Worm (Caenorhabditis elegans) whole organism, L2 larva: Measurements from ENCODE around the gene samp-1.

ENCODE experiments used
- C34F6.9 ChIP-seq: fragments of 150-350 bp; optimal IDR thresholded peaks from 2 replicates; lab custom pipeline; 2014; ENCODE audit warnings: missing biosample characterization, missing genetic modification characterization
- Y55F3AM.14 ChIP-seq: fragments of 200-800 bp; sonication (Bioruptor generic); optimal IDR thresholded peaks from 2 replicates; lab custom pipeline; 2018; ENCODE audit warnings: mild to moderate bottlenecking, missing genetic modification characterization, missing compliant biosample characterization
- ZK546.5 ChIP-seq: sonication (generic microtip); optimal IDR thresholded peaks from 2 replicates; lab custom pipeline; 2017; ENCODE audit warnings: missing biosample characterization, missing genetic modification characterization
- alr-1 ChIP-seq: fragments of 150-350 bp; optimal IDR thresholded peaks from 2 replicates; lab custom pipeline; 2014; ENCODE audit warnings: missing biosample characterization, missing genetic modification characterization
- ama-1 ChIP-seq: fragments of 150-350 bp; optimal IDR thresholded peaks from 2 replicates; lab custom pipeline; 2018; ENCODE audit warnings: inconsistent platforms
- blmp-1 ChIP-seq: sonication (generic microtip); optimal IDR thresholded peaks from 2 replicates; lab custom pipeline; 2017; ENCODE audit warnings: missing genetic modification characterization, mild to moderate bottlenecking, missing compliant biosample characterization, antibody characterized with exemption, moderate library complexity; ENCODE audit not compliant: insufficient read depth
- ceh-16 ChIP-seq: fragments of 150-350 bp; optimal IDR thresholded peaks from 2 replicates; lab custom pipeline; 2014; ENCODE audit warnings: missing biosample characterization, missing genetic modification characterization
- ceh-82 ChIP-seq: fragments of 150-350 bp; optimal IDR thresholded peaks from 2 replicates; lab custom pipeline; 2014; ENCODE audit warnings: missing biosample characterization, missing genetic modification characterization
- dmd-4 ChIP-seq: sonication (generic microtip); optimal IDR thresholded peaks from 2 replicates; lab custom pipeline; 2017; ENCODE audit warnings: missing biosample characterization, missing genetic modification characterization
- elt-1 ChIP-seq: fragments of 150-350 bp; optimal IDR thresholded peaks from 2 replicates; lab custom pipeline; 2014; ENCODE audit warnings: missing biosample characterization, missing genetic modification characterization
- fos-1 ChIP-seq: fragments of 150-350 bp; optimal IDR thresholded peaks from 2 replicates; lab custom pipeline; 2014; ENCODE audit warnings: missing biosample characterization, missing genetic modification characterization
- lin-13 ChIP-seq: fragments of 150-350 bp; optimal IDR thresholded peaks from 2 replicates; lab custom pipeline; 2014; ENCODE audit warnings: missing biosample characterization, missing genetic modification reagents, missing genetic modification characterization
- lin-39 ChIP-seq: fragments of 150-350 bp; optimal IDR thresholded peaks from 2 replicates; lab custom pipeline; 2014; ENCODE audit warnings: missing biosample characterization, missing genetic modification reagents, missing genetic modification characterization
- lsy-2 ChIP-seq, 2 experiments: fragments of 150-350 bp in 1 of 2; sonication (generic microtip) in 1 of 2; optimal IDR thresholded peaks; 2 replicates each; lab custom pipeline; 2014 to 2017; ENCODE audit warnings: missing biosample characterization in 2 of 2, missing genetic modification characterization in 2 of 2
- mbf-1 ChIP-seq: sonication (generic microtip); optimal IDR thresholded peaks from 2 replicates; lab custom pipeline; 2017; ENCODE audit warnings: missing biosample characterization, missing genetic modification characterization
- mdl-1 ChIP-seq, 2 experiments: fragments of 150-350 bp in 1 of 2; sonication (generic microtip) in 1 of 2; optimal IDR thresholded peaks; 2 replicates each; lab custom pipeline; 2017; ENCODE audit warnings: missing biosample characterization in 2 of 2, missing genetic modification characterization in 2 of 2
- nhr-10 ChIP-seq: sonication (generic microtip); optimal IDR thresholded peaks from 2 replicates; lab custom pipeline; 2017; ENCODE audit warnings: missing biosample characterization, missing genetic modification characterization
- nhr-11 ChIP-seq: fragments of 150-350 bp; optimal IDR thresholded peaks from 2 replicates; lab custom pipeline; 2014; ENCODE audit warnings: missing biosample characterization, missing genetic modification characterization
- nhr-12 ChIP-seq: fragments of 150-350 bp; optimal IDR thresholded peaks from 2 replicates; lab custom pipeline; 2014; ENCODE audit warnings: missing biosample characterization, missing genetic modification characterization
- nhr-129 ChIP-seq: fragments of 150-350 bp; optimal IDR thresholded peaks from 2 replicates; lab custom pipeline; 2014; ENCODE audit warnings: missing biosample characterization, missing genetic modification characterization
- nhr-21 ChIP-seq: fragments of 150-350 bp; optimal IDR thresholded peaks from 2 replicates; lab custom pipeline; 2014; ENCODE audit warnings: missing biosample characterization, missing genetic modification characterization
- nhr-237 ChIP-seq: fragments of 150-350 bp; optimal IDR thresholded peaks from 2 replicates; lab custom pipeline; 2014; ENCODE audit warnings: missing biosample characterization, missing genetic modification characterization
- nhr-25 ChIP-seq: fragments of 150-350 bp; sonication (generic microtip); optimal IDR thresholded peaks from 3 replicates; lab custom pipeline; 2014; ENCODE audit warnings: missing biosample characterization, missing genetic modification characterization
- nhr-6 ChIP-seq: fragments of 150-350 bp; optimal IDR thresholded peaks from 2 replicates; lab custom pipeline; 2014; ENCODE audit warnings: missing biosample characterization, missing genetic modification characterization
- peb-1 ChIP-seq: fragments of 150-350 bp; optimal IDR thresholded peaks from 2 replicates; lab custom pipeline; 2014; ENCODE audit warnings: missing biosample characterization, missing genetic modification characterization
- unc-39 ChIP-seq: fragments of 150-350 bp; optimal IDR thresholded peaks from 2 replicates; lab custom pipeline; 2014; ENCODE audit warnings: missing biosample characterization, missing genetic modification characterization
- unc-55 ChIP-seq: fragments of 150-350 bp; sonication (generic microtip); optimal IDR thresholded peaks from 3 replicates; lab custom pipeline; 2014; ENCODE audit warnings: missing biosample characterization, missing genetic modification reagents, missing genetic modification characterization
- zag-1 ChIP-seq: fragments of 150-350 bp; optimal IDR thresholded peaks from 2 replicates; lab custom pipeline; 2014; ENCODE audit warnings: missing biosample characterization, missing genetic modification characterization
- ztf-4 ChIP-seq: fragments of 150-350 bp; optimal IDR thresholded peaks from 2 replicates; lab custom pipeline; 2014; ENCODE audit warnings: missing biosample characterization, missing genetic modification characterization

samp-1 gene

DNA sequence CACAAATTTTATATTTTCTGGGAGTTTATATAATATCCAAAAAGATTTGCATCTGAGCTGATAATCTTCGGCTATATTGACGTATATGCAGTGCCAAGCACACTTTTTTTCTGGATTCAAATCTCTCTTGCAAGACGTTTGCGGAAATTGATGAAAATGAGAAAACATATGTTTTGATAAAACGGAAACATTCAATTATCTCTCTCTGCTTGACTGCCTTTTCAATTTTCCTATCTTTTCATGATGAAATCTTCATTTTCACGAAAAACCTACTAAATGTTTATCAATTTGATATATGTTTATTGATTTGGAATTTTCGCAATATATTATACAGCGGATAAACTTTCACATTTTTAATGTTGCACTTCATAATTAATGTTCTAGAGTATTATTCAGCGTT, 5.3 kb downstream of the samp-1 start:
- TF ChIP-seq alr-1 (tag; lab: Kevin White, UChicago) (no peak), lsy-2 (tag; optimal IDR thresholded peaks at IDR 0.05; lab: Kevin White, UChicago) (peak in 1 of 2 experiments; percentile 5), ZK546.5 (tag; lab: Kevin White, UChicago) (no peak), C34F6.9 (tag; lab: Kevin White, UChicago) (no peak), nhr-129 (tag; lab: Kevin White, UChicago) (peak; percentile 15), blmp-1 (tag; lab: Kevin White, UChicago) (peak; percentile 10)

DNA sequence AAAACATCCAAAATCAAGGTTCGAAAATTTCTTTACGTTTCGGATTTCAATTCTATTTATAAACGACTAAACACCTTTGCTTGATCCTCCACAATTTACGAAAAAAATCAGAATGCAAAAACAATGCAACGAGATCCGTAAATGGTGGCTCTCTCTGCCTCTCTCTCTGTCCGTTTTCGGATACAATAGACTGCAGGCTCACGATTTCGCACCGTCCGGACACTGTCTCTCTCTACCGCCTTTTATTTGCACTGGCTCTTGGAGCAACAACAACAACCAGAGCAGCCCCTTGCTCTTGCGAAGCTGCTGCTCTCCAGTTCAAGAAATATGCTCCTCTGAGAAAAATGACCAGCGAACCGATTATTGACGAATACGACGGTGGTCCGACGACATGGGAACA, 9.5 kb downstream of the samp-1 start, which contains the start of gene T24F1.7:
Gene T24F1.7, plus strand, starts transcription at position 301 of the 400 bp plus-strand sequence.
- TF ChIP-seq ztf-4 (tag; lab: Kevin White, UChicago) (no peak), ceh-82 (tag; lab: Kevin White, UChicago) (no peak), unc-55 (no peak), peb-1 (tag; lab: Kevin White, UChicago) (no peak), lsy-2 (tag; optimal IDR thresholded peaks at IDR 0.05; lab: Kevin White, UChicago) (no peak), nhr-11 (no peak), ama-1 (no peak), mbf-1 (tag; lab: Kevin White, UChicago) (no peak), nhr-21 (no peak), elt-1 (tag; lab: Kevin White, UChicago) (no peak), mdl-1 (tag; optimal IDR thresholded peaks at IDR 0.05; lab: Kevin White, UChicago) (no peak), fos-1 (tag; lab: Kevin White, UChicago) (no peak), Y55F3AM.14 (GFP tag; lab: Kevin White, UChicago) (no peak), lin-13 (GFP tag; lab: Kevin White, UChicago) (no peak), nhr-12 (tag; lab: Kevin White, UChicago) (no peak), lin-39 (tag; lab: Kevin White, UChicago) (no peak), zag-1 (tag; lab: Kevin White, UChicago) (no peak), nhr-6 (no peak), dmd-4 (tag; lab: Kevin White, UChicago) (no peak), nhr-10 (tag; lab: Kevin White, UChicago) (no peak)

DNA sequence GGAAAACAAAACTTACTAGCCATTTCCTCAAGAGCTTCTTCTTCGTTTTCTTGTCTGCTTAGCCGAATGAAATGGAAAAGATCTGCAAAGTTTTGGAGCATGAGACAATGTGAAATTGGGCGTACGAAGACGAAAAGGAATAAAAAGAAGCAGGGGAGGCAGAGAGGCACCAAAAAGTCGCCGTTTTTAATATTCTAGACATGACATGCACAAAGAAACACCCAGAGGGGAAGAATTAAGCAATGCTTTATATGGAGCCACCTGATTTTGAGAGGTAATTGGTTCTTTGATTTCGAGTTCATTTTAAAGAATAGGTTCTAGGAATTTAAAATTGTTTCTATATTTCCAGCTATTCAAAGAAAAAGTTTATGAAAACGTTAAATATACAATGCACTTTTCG, 11.5 kb downstream of the samp-1 start, which contains the start of gene T24F1.4:
Gene T24F1.4, minus strand, starts transcription at position 101 of the 400 bp plus-strand sequence.
- TF ChIP-seq nhr-25 (tag; lab: Kevin White, UChicago), result no peak
- no peak for TF ChIP-seq fos-1 (tag; lab: Kevin White, UChicago)
- no peak for TF ChIP-seq unc-39 (tag; lab: Kevin White, UChicago)

DNA sequence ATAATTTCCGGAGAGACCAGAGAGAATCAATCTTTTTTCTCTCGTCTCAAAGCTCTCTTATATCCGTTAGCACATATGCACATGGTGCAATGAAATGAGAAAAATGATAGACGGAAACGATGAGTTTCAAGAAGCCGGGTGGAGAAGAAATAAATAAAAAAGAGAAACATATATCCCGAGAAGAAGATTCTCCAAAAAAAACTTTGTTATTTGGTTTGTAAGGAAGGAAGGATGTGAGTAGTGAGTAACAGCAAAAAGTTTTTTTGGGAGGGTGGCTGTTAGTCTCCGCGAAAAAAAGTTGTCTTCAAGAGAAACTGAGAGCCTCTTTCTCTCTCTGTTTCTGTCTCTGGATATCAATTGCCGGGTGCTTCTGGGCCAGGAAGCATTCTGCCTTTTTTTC, 14.0 kb downstream of the samp-1 start:
- TF ChIP-seq unc-55 (peak; percentile 28), nhr-129 (tag; lab: Kevin White, UChicago) (peak; percentile 12), ceh-16 (tag; lab: Kevin White, UChicago) (no peak), C34F6.9 (tag; lab: Kevin White, UChicago) (peak; percentile 27), mdl-1 (tag; optimal IDR thresholded peaks at IDR 0.05; lab: Kevin White, UChicago) (peak in 1 of 2 experiments; percentile 28)

DNA sequence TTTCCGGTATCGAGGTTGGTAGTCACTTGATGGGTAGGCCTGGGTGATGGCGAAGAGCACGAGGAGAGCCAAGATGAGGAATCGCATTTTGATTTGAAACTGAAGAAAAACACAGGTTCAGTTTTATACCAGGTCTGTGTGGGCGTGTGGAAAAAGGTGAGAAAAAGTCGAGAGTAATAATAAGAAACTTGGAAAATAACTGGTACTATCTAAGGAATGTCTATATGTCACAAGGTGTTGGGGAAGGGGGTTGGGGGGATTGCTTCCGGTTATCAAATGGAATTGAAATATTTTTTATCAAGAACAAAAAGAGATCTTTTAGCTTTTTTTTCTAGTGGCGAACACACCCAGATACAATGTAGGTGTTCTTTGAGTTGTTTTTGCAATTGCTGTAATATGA, 16.9 kb downstream of the samp-1 start, which contains the start of gene nlp-51:
Gene nlp-51, minus strand, starts transcription at position 101 of the 400 bp plus-strand sequence.
- no peak for TF ChIP-seq ceh-82 (tag; lab: Kevin White, UChicago)
- no peak for TF ChIP-seq nhr-237 (tag; lab: Kevin White, UChicago)

DNA sequence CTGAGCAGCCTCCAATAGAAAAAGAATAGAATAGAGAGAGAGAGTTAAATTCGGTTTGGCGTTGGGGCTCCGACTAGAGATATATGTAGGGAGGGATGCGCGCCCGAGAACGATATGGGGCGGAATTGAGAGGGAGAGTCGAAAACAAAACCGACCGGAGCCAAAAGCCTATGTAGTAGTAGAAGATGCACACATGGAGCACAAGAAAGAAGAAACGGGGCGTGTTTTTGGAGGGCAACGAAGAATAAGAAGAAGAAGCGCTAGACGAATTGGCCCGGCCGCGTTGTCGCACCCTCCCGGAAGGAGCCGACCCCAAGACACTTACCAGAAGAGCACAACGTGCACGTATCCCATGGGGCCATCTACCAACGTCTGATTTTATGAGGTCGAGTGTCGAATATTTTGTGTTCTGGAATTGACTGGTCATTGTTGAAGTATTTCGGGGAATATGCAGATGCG, 26.4 kb downstream of the samp-1 start, which contains the start of gene tag-180:
Gene tag-180, minus strand, starts transcription at position 409 of the 459 bp plus-strand sequence.
- TF ChIP-seq C34F6.9 (tag; lab: Kevin White, UChicago) (peak; percentile 22), ceh-16 (tag; lab: Kevin White, UChicago) (no peak)
- TF ChIP-seq, all 48 proteins: peak for 1

DNA sequence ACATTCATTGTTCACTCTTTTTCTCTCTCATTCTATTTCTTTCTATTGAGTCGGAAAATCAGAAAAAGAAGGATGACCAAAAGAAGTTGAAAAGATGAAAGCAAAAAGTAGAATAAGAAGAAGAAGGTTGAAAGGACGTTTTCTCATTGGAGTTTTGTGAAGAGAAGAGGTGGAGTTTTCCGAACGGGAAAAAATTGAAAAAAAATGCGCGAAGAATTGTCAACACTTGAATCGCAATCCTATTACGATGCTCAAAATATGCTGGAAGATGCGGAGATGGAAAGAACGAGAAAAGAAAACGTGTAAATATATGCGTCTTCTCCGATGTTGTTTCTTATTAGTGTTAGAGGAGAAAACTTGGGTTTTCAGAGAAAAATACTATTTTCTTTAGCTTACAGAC, 30.7 kb downstream of the samp-1 start:
- no peak for TF ChIP-seq peb-1 (tag; lab: Kevin White, UChicago)
- peak; percentile 28 for TF ChIP-seq unc-55
